Worm (Caenorhabditis elegans): ENCODE measurements around the gene Y71H2B.11.

- TF ChIP-seq him-1 (tag; optimal IDR thresholded peaks at IDR 0.05): no peak
- TF ChIP-seq dao-5 (tag; optimal IDR thresholded peaks at IDR 0.05): no peak
- TF ChIP-seq W03F9.2 (tag; optimal IDR thresholded peaks at IDR 0.05): no peak
Measured at ce11 chrIII:2578563-2578962, 25.2 kb upstream of the Y71H2B.11 start.

All from whole organism, L4/young adult.